Worm (Caenorhabditis elegans) whole organism, L4/young adult: ENCODE results near the gene clec-145.

Source experiments
- W03F9.2 ChIP-seq: fragments of 150-350 bp; optimal IDR thresholded peaks from 2 replicates; lab custom pipeline; 2014; ENCODE audit warnings: missing biosample characterization, missing genetic modification characterization
- dao-5 ChIP-seq: sonication (generic microtip); optimal IDR thresholded peaks from 2 replicates; lab custom pipeline; 2016; ENCODE audit warnings: missing genotype, missing genetic modification characterization, moderate library complexity, missing compliant biosample characterization
- him-1 ChIP-seq: sonication (generic microtip); optimal IDR thresholded peaks from 2 replicates; lab custom pipeline; 2016; ENCODE audit warnings: missing genotype, missing genetic modification reagents, missing genetic modification characterization, missing compliant biosample characterization

DNA sequence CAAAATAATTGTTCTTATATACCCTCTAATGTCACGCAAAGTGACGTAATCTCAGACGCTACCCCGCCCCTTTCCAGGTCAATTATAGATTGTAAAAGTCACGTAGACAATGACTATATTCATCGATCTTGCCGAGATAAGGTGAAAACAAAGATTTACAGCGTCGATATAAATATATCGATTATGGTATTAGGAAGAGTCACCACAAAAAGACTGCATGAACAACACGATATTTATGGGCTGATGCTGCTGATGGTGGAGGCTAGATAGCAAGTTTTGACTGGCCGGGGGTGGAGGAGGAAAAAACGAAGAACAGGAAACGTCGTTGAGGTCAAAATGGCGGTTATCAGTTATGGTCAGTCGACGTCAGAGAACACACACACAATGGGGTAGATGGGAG, 48.2 kb upstream of the clec-145 start:
- no peak for TF ChIP-seq W03F9.2 (tag; lab: Kevin White, UChicago)
- TF ChIP-seq him-1 (tag; lab: Kevin White, UChicago) = no peak
- no peak for TF ChIP-seq dao-5
